Fruit fly (Drosophila melanogaster) whole organism, embryonic: ENCODE measurements around the gene MSAmiP.

ENCODE experiments used
- Adf1 ChIP-seq: fragments of 200-800 bp; sonication (Bioruptor generic); IDR thresholded peaks from 2 replicates; pipeline ENCODE4 v1.3.6; 2022; ENCODE audit warnings: missing biosample characterization, missing genetic modification characterization
- Aef1 ChIP-seq: fragments of 200-800 bp; sonication (Bioruptor generic); IDR thresholded peaks from 3 replicates; pipeline ENCODE4 v1.3.6; 2022; ENCODE audit warnings: missing biosample characterization, missing genetic modification characterization
- B-H2 ChIP-seq: fragments of 200-800 bp; sonication (Bioruptor generic); optimal IDR thresholded peaks from 2 replicates; lab custom pipeline; 2018; ENCODE audit warnings: missing biosample characterization, mild to moderate bottlenecking, missing genetic modification characterization
- CG10979 ChIP-seq: fragments of 200-800 bp; sonication (Bioruptor generic); optimal IDR thresholded peaks from 2 replicates; lab custom pipeline; 2018; ENCODE audit warnings: missing biosample characterization, mild to moderate bottlenecking, missing genetic modification characterization, moderate library complexity
- CG11504 ChIP-seq: fragments of 200-800 bp; sonication (Bioruptor generic); optimal IDR thresholded peaks from 3 replicates; lab custom pipeline; 2019; ENCODE audit warnings: missing biosample characterization, mild to moderate bottlenecking, missing genetic modification characterization, moderate library complexity
- CG13296 ChIP-seq: fragments of 200-800 bp; sonication (Bioruptor generic); optimal IDR thresholded peaks from 3 replicates; lab custom pipeline; 2018; ENCODE audit warnings: missing biosample characterization, mild to moderate bottlenecking, missing genetic modification characterization
- CG13775 ChIP-seq: fragments of 200-800 bp; sonication (Bioruptor generic); optimal IDR thresholded peaks from 3 replicates; lab custom pipeline; 2017; ENCODE audit warnings: missing biosample characterization, mild to moderate bottlenecking, missing genetic modification characterization
- CG17359 ChIP-seq: fragments of 200-800 bp; sonication (Bioruptor generic); optimal IDR thresholded peaks from 3 replicates; lab custom pipeline; 2018; ENCODE audit warnings: missing biosample characterization, mild to moderate bottlenecking, missing genetic modification characterization, moderate library complexity
- CG1792 ChIP-seq: fragments of 200-800 bp; sonication (Bioruptor generic); optimal IDR thresholded peaks from 2 replicates; lab custom pipeline; 2016; ENCODE audit warnings: missing biosample characterization, missing genetic modification characterization
- CG18476 ChIP-seq: fragments of 200-800 bp; sonication (Bioruptor generic); optimal IDR thresholded peaks from 2 replicates; lab custom pipeline; 2016; ENCODE audit warnings: missing biosample characterization, mild to moderate bottlenecking, missing genetic modification characterization
- CG2116 ChIP-seq: fragments of 200-800 bp; sonication (Bioruptor generic); optimal IDR thresholded peaks from 3 replicates; lab custom pipeline; 2018; ENCODE audit warnings: missing biosample characterization, mild to moderate bottlenecking, missing genetic modification characterization
- CG31441 ChIP-seq: fragments of 200-800 bp; sonication (Bioruptor generic); IDR thresholded peaks from 2 replicates; pipeline ENCODE4 v1.3.6; 2022; ENCODE audit warnings: missing biosample characterization, missing genetic modification characterization
- CG33213 ChIP-seq: fragments of 200-800 bp; sonication (Bioruptor generic); optimal IDR thresholded peaks from 3 replicates; lab custom pipeline; 2016; ENCODE audit warnings: missing biosample characterization, missing genetic modification characterization
- CG42726 ChIP-seq: fragments of 200-800 bp; sonication (Bioruptor generic); IDR thresholded peaks from 2 replicates; pipeline ENCODE4 v1.3.6; 2022; ENCODE audit warnings: missing biosample characterization, missing genetic modification characterization; ENCODE audit not compliant: partially characterized antibody
- CG6654 ChIP-seq: fragments of 200-800 bp; sonication (Bioruptor generic); optimal IDR thresholded peaks from 2 replicates; lab custom pipeline; 2017; ENCODE audit warnings: missing biosample characterization, mild to moderate bottlenecking, missing genetic modification characterization
- CG7786 ChIP-seq: fragments of 200-800 bp; sonication (Bioruptor generic); optimal IDR thresholded peaks from 2 replicates; lab custom pipeline; 2016; ENCODE audit warnings: missing biosample characterization, missing genetic modification characterization
- CG8290 ChIP-seq, 3 experiments: fragments of 200-800 bp; sonication (Bioruptor generic); optimal IDR thresholded peaks; 2 replicates each; lab custom pipeline; 2016 to 2019; ENCODE audit warnings: missing biosample characterization in 3 of 3, missing genetic modification characterization in 3 of 3, mild to moderate bottlenecking in 2 of 3, moderate library complexity in 1 of 3
- CG9797 ChIP-seq: fragments of 200-800 bp; sonication (Bioruptor generic); optimal IDR thresholded peaks from 3 replicates; lab custom pipeline; 2018; ENCODE audit warnings: missing biosample characterization, mild to moderate bottlenecking, missing genetic modification characterization
- Chrac-16 ChIP-seq: fragments of 200-800 bp; sonication (Bioruptor generic); optimal IDR thresholded peaks from 3 replicates; lab custom pipeline; 2016; ENCODE audit warnings: missing biosample characterization, missing genetic modification characterization
- Dip2 ChIP-seq: fragments of 200-800 bp; sonication (Bioruptor generic); IDR thresholded peaks from 2 replicates; pipeline ENCODE4 v1.3.6; 2022; ENCODE audit warnings: missing biosample characterization, missing genetic modification characterization
- Dp ChIP-seq: fragments of 200-800 bp; sonication (Bioruptor generic); optimal IDR thresholded peaks from 2 replicates; lab custom pipeline; 2018; ENCODE audit warnings: missing biosample characterization, mild to moderate bottlenecking, missing genetic modification characterization, moderate library complexity
- Ets65A ChIP-seq: fragments of 200-800 bp; sonication (Bioruptor generic); peaks from one replicate; lab custom pipeline; 2016; ENCODE audit warnings: missing biosample characterization, missing genetic modification characterization
- HmgZ ChIP-seq: fragments of 200-800 bp; sonication (Bioruptor generic); optimal IDR thresholded peaks from 2 replicates; lab custom pipeline; 2018; ENCODE audit warnings: missing biosample characterization, mild to moderate bottlenecking, missing genetic modification characterization
- Hr51 ChIP-seq, 2 experiments: fragments of 200-800 bp; sonication (Bioruptor generic); optimal IDR thresholded peaks; 2 replicates in 1 of 2; 3 replicates in 1 of 2; lab custom pipeline; 2016 to 2018; ENCODE audit warnings: missing biosample characterization in 2 of 2, missing genetic modification characterization in 2 of 2, mild to moderate bottlenecking in 1 of 2, moderate library complexity in 1 of 2
- Kr ChIP-seq: fragments of 200-800 bp; sonication (Bioruptor generic); optimal IDR thresholded peaks from 2 replicates; lab custom pipeline; 2017; ENCODE audit warnings: missing biosample characterization, mild to moderate bottlenecking, missing genetic modification characterization
- MTF-1 ChIP-seq: fragments of 200-800 bp; sonication (Bioruptor generic); optimal IDR thresholded peaks from 2 replicates; lab custom pipeline; 2018; ENCODE audit warnings: missing biosample characterization, mild to moderate bottlenecking, missing genetic modification characterization, borderline replicate concordance
- NC2β ChIP-seq: fragments of 200-800 bp; sonication (Bioruptor generic); optimal IDR thresholded peaks from 2 replicates; lab custom pipeline; 2016; ENCODE audit warnings: missing biosample characterization, missing genetic modification characterization
- Neu2 ChIP-seq: fragments of 200-800 bp; sonication (Bioruptor generic); optimal IDR thresholded peaks from 3 replicates; lab custom pipeline; 2016; ENCODE audit warnings: missing biosample characterization, missing genetic modification characterization, borderline replicate concordance
- Sox102F ChIP-seq: fragments of 200-800 bp; sonication (Bioruptor generic); optimal IDR thresholded peaks from 2 replicates; lab custom pipeline; 2018; ENCODE audit warnings: missing biosample characterization, mild to moderate bottlenecking, missing genetic modification characterization, moderate library complexity
- Xbp1 ChIP-seq: fragments of 200-800 bp; sonication (Bioruptor generic); optimal IDR thresholded peaks from 3 replicates; lab custom pipeline; 2016; ENCODE audit warnings: missing biosample characterization, mild to moderate bottlenecking, missing genetic modification characterization
- ac ChIP-seq: fragments of 200-800 bp; sonication (Bioruptor generic); optimal IDR thresholded peaks from 3 replicates; lab custom pipeline; 2017; ENCODE audit warnings: missing biosample characterization, mild to moderate bottlenecking, missing genetic modification characterization
- amos ChIP-seq: fragments of 200-800 bp; sonication (Bioruptor generic); IDR thresholded peaks from 2 replicates; pipeline ENCODE4 v1.3.6; 2022; ENCODE audit warnings: missing biosample characterization, missing genetic modification characterization; ENCODE audit not compliant: partially characterized antibody
- bsh ChIP-seq, 2 experiments: fragments of 200-800 bp; sonication (Bioruptor generic); optimal IDR thresholded peaks; 2 replicates each; lab custom pipeline; 2017 to 2018; ENCODE audit warnings: mild to moderate bottlenecking in 2 of 2, missing biosample characterization in 2 of 2, missing genetic modification characterization in 2 of 2, moderate library complexity in 1 of 2
- chif ChIP-seq, 2 experiments: fragments of 200-800 bp; sonication (Bioruptor generic); optimal IDR thresholded peaks; 3 replicates each; lab custom pipeline; 2016; ENCODE audit warnings: missing biosample characterization in 2 of 2, missing genetic modification characterization in 2 of 2
- dpn ChIP-seq, 2 experiments: fragments of 200-800 bp; sonication (Bioruptor generic); optimal IDR thresholded peaks; 3 replicates each; lab custom pipeline; 2016; ENCODE audit warnings: missing biosample characterization in 2 of 2, missing genetic modification characterization in 2 of 2
- dysf ChIP-seq: fragments of 200-800 bp; sonication (Bioruptor generic); IDR thresholded peaks from 3 replicates; pipeline ENCODE4 v1.3.6; 2022; ENCODE audit warnings: missing biosample characterization, missing genetic modification characterization
- fd96Cb ChIP-seq: fragments of 200-800 bp; sonication (Bioruptor generic); optimal IDR thresholded peaks from 2 replicates; lab custom pipeline; 2018; ENCODE audit warnings: missing biosample characterization, mild to moderate bottlenecking, missing genetic modification characterization, moderate library complexity
- gce ChIP-seq: fragments of 200-800 bp; sonication (Bioruptor generic); IDR thresholded peaks from 3 replicates; pipeline ENCODE4 v1.3.6; 2022; ENCODE audit warnings: missing biosample characterization, missing genetic modification characterization
- jing ChIP-seq: fragments of 200-800 bp; sonication (Bioruptor generic); optimal IDR thresholded peaks from 2 replicates; lab custom pipeline; 2018; ENCODE audit warnings: missing biosample characterization, mild to moderate bottlenecking, missing genetic modification characterization
- kni ChIP-seq: fragments of 200-800 bp; sonication (Bioruptor generic); optimal IDR thresholded peaks from 3 replicates; lab custom pipeline; 2017; ENCODE audit warnings: mild to moderate bottlenecking, missing biosample characterization, missing genetic modification reagents, missing genetic modification characterization
- oc ChIP-seq: fragments of 200-800 bp; sonication (Bioruptor generic); optimal IDR thresholded peaks from 2 replicates; lab custom pipeline; 2018; ENCODE audit warnings: missing biosample characterization, mild to moderate bottlenecking, missing genetic modification characterization, moderate library complexity
- org-1 ChIP-seq: fragments of 200-800 bp; sonication (Bioruptor generic); optimal IDR thresholded peaks from 2 replicates; lab custom pipeline; 2017; ENCODE audit warnings: missing biosample characterization, missing genetic modification characterization
- pan ChIP-seq, 4 experiments: fragments of >200 bp in 3 of 4; fragments of 200-800 bp in 1 of 4; sonication (Bioruptor generic) in 1 of 4; optimal IDR thresholded peaks in 3 of 4; IDR thresholded peaks in 1 of 4; 2 replicates each; pipeline versions ENCODE4 v1.3.6 to Lab custom; 2017 to 2022; ENCODE audit warnings: missing biosample characterization in 2 of 4, missing genetic modification characterization in 2 of 4, mixed read lengths in 1 of 4
- peb ChIP-seq: fragments of 200-800 bp; sonication (Bioruptor generic); IDR thresholded peaks from 2 replicates; pipeline ENCODE4 v1.3.6; 2022; ENCODE audit warnings: missing biosample characterization, missing genetic modification characterization
- stwl ChIP-seq: fragments of 200-800 bp; sonication (Bioruptor generic); optimal IDR thresholded peaks from 3 replicates; lab custom pipeline; 2018; ENCODE audit warnings: missing biosample characterization, mild to moderate bottlenecking, missing genetic modification characterization, moderate library complexity
- tio ChIP-seq: fragments of 200-800 bp; sonication (Bioruptor generic); optimal IDR thresholded peaks from 2 replicates; lab custom pipeline; 2017; ENCODE audit warnings: missing biosample characterization, missing genetic modification characterization, inconsistent platforms
- vvl ChIP-seq: fragments of 200-800 bp; sonication (Bioruptor generic); IDR thresholded peaks from 2 replicates; pipeline ENCODE4 v1.3.6; 2022; ENCODE audit warnings: missing biosample characterization, missing genetic modification characterization
- wdn ChIP-seq: fragments of 200-800 bp; sonication (Bioruptor generic); IDR thresholded peaks from 2 replicates; pipeline ENCODE4 v1.3.6; 2022; ENCODE audit warnings: missing biosample characterization, missing genetic modification characterization
- zfh2 ChIP-seq: fragments of 200-800 bp; sonication (Bioruptor generic); optimal IDR thresholded peaks from 2 replicates; lab custom pipeline; 2016; ENCODE audit warnings: missing biosample characterization, missing genetic modification characterization

The MSAmiP gene

dm6 chr3R:16869257-16869656 is 26.8 kb downstream of the MSAmiP start (continued):
- peak; percentile 70 to 88 for TF ChIP-seq Hr51 (GFP tag; optimal IDR thresholded peaks at IDR 0.05; lab: Kevin White, UChicago)
- TF ChIP-seq CG1792 (GFP tag; lab: Kevin White, UChicago) = no peak
- no peak for TF ChIP-seq kni (GFP tag; lab: Kevin White, UChicago)
- TF ChIP-seq tio = peak; percentile 40
- peak; percentile 55 for TF ChIP-seq MTF-1 (GFP tag; lab: Kevin White, UChicago)
- peak; percentile 45; the same call in 1 of the 3 replicates for TF ChIP-seq gce (GFP tag; lab: Robert Waterston, UW)
- no peak for TF ChIP-seq stwl (tag; lab: Kevin White, UChicago)
- TF ChIP-seq CG42726 (GFP tag; lab: Robert Waterston, UW) = peak; percentile 62
- peak; percentile 71 for TF ChIP-seq Sox102F (GFP tag; lab: Kevin White, UChicago)
- TF ChIP-seq dpn (GFP tag; optimal IDR thresholded peaks at IDR 0.05; lab: Kevin White, UChicago) = peak; percentile 66 to 74
- peak; percentile 6 for TF ChIP-seq org-1 (GFP tag; lab: Kevin White, UChicago)
- TF ChIP-seq Kr (GFP tag; lab: Kevin White, UChicago) = no peak
- TF ChIP-seq pan (optimal IDR thresholded peaks at IDR 0.05; lab: Kevin White, UChicago) = no peak
- peak in 1 of 2 experiments; percentile 59 for TF ChIP-seq pan (GFP tag; optimal IDR thresholded peaks at IDR 0.05 in 1 of 2, IDR thresholded peaks at IDR 0.05 in 1 of 2)
- peak; percentile 13 for TF ChIP-seq CG33213
- peak; percentile 22 for TF ChIP-seq fd96Cb (tag; lab: Kevin White, UChicago)
- TF ChIP-seq wdn (GFP tag; lab: Robert Waterston, UW) = 0 out of 2 replicates have a peak, but pooled peaks have one; percentile 37
- TF ChIP-seq Aef1 (GFP tag; lab: Robert Waterston, UW) = peak; percentile 40
- peak; percentile 5 for TF ChIP-seq CG18476 (GFP tag; lab: Kevin White, UChicago)
- TF ChIP-seq bsh (GFP tag; optimal IDR thresholded peaks at IDR 0.05; lab: Kevin White, UChicago) = peak in 1 of 2 experiments; percentile 67
- TF ChIP-seq zfh2 (GFP tag; lab: Kevin White, UChicago) = peak; percentile 16
- peak; percentile 60 for TF ChIP-seq CG11504 (tag; lab: Kevin White, UChicago)
- TF ChIP-seq CG13296 (GFP tag; lab: Kevin White, UChicago) = no peak
- TF ChIP-seq CG7786 (GFP tag; lab: Kevin White, UChicago) = no peak
- peak; percentile 74 for TF ChIP-seq HmgZ (tag; lab: Kevin White, UChicago)
- peak; percentile 59 for TF ChIP-seq NC2β (GFP tag; lab: Kevin White, UChicago)
- no peak for TF ChIP-seq Neu2 (GFP tag; lab: Kevin White, UChicago)
- TF ChIP-seq oc (tag; lab: Kevin White, UChicago) = peak; percentile 91
- TF ChIP-seq CG9797 (GFP tag; lab: Kevin White, UChicago) = no peak
- TF ChIP-seq CG8290 (GFP tag; optimal IDR thresholded peaks at IDR 0.05; lab: Kevin White, UChicago) = peak; percentile 52
- TF ChIP-seq CG8290 (tag; optimal IDR thresholded peaks at IDR 0.05; lab: Kevin White, UChicago) = peak; percentile 15 to 73
- peak; percentile 97 for TF ChIP-seq Adf1
- TF ChIP-seq vvl = peak; percentile 83
- no peak for TF ChIP-seq Dp
- TF ChIP-seq ac = no peak
- TF ChIP-seq dysf (GFP tag; lab: Robert Waterston, UW) = peak; percentile 54; the same call in 1 of the 3 replicates
- no peak for TF ChIP-seq CG6654 (GFP tag; lab: Kevin White, UChicago)
- TF ChIP-seq CG10979 (tag; lab: Kevin White, UChicago) = peak; percentile 29
- peak; percentile 1 for TF ChIP-seq CG2116 (GFP tag; lab: Kevin White, UChicago)
- TF ChIP-seq amos = peak; percentile 47; the same call in 1 of the 2 replicates
- peak; percentile 13 to 67 for TF ChIP-seq chif (GFP tag; optimal IDR thresholded peaks at IDR 0.05; lab: Kevin White, UChicago)
- TF ChIP-seq Dip2 (GFP tag; lab: Robert Waterston, UW) = no peak
- no peak for TF ChIP-seq jing (GFP tag; lab: Kevin White, UChicago)
- TF ChIP-seq Ets65A (GFP tag; lab: Kevin White, UChicago) = peak; percentile 92
- peak; percentile 65 for TF ChIP-seq peb (GFP tag; lab: Robert Waterston, UW)
- peak; percentile 53 for TF ChIP-seq CG13775 (GFP tag; lab: Kevin White, UChicago)
- TF ChIP-seq CG31441 = peak; percentile 55
- peak; percentile 87 for TF ChIP-seq Xbp1 (GFP tag; lab: Kevin White, UChicago)
- peak; percentile 7 for TF ChIP-seq B-H2 (GFP tag; lab: Kevin White, UChicago)
- peak; percentile 48 for TF ChIP-seq CG17359 (tag; lab: Kevin White, UChicago)
- peak; percentile 77 for TF ChIP-seq Chrac-16
